Worm (Caenorhabditis elegans) whole organism, L4 larva: ENCODE data around the gene dnj-20.

ENCODE experiments used
- R02D3.7 ChIP-seq: fragments of 150-350 bp; sonication (generic microtip); optimal IDR thresholded peaks from 3 replicates; lab custom pipeline; 2014; ENCODE audit warnings: missing biosample characterization, missing genetic modification characterization
- arid-1 ChIP-seq: fragments of 200-800 bp; sonication (Bioruptor generic); conservative IDR thresholded peaks from 2 replicates; pipeline ENCODE4 v1.3.6; 2022; ENCODE audit warnings: missing genetic modification reagents, missing genetic modification characterization, missing compliant biosample characterization
- ces-1 ChIP-seq: fragments of 150-350 bp; sonication (generic microtip); optimal IDR thresholded peaks from 4 replicates; lab custom pipeline; 2014; ENCODE audit warnings: missing biosample characterization, missing genetic modification reagents, missing genetic modification characterization
- duxl-1 ChIP-seq: sonication (generic microtip); optimal IDR thresholded peaks from 2 replicates; lab custom pipeline; 2016; ENCODE audit warnings: mild to moderate bottlenecking, missing genetic modification characterization, moderate library complexity, missing compliant biosample characterization; ENCODE audit not compliant: poor library complexity
- jun-1 ChIP-seq: fragments of 150-350 bp; optimal IDR thresholded peaks from 2 replicates; lab custom pipeline; 2014; ENCODE audit warnings: missing biosample characterization, missing genetic modification reagents, missing genetic modification characterization
- lir-3 ChIP-seq: sonication (generic microtip); optimal IDR thresholded peaks from 2 replicates; lab custom pipeline; 2016; ENCODE audit warnings: mild to moderate bottlenecking, missing genetic modification characterization, missing compliant biosample characterization
- lsy-2 ChIP-seq, 2 experiments: fragments of 150-350 bp in 1 of 2; sonication (generic microtip) in 1 of 2; optimal IDR thresholded peaks; 2 replicates each; lab custom pipeline; 2014 to 2017; ENCODE audit warnings: missing biosample characterization in 2 of 2, missing genetic modification characterization in 2 of 2
- nhr-11 ChIP-seq: fragments of 150-350 bp; optimal IDR thresholded peaks from 2 replicates; lab custom pipeline; 2014; ENCODE audit warnings: missing biosample characterization, missing genetic modification characterization
- nhr-25 ChIP-seq: sonication (generic microtip); optimal IDR thresholded peaks from 2 replicates; lab custom pipeline; 2017; ENCODE audit warnings: missing genetic modification characterization, mild to moderate bottlenecking, missing compliant biosample characterization, antibody characterized with exemption, moderate library complexity, borderline replicate concordance; ENCODE audit not compliant: insufficient read depth
- nhr-77 ChIP-seq: fragments of 150-350 bp; optimal IDR thresholded peaks from 2 replicates; lab custom pipeline; 2014; ENCODE audit warnings: missing biosample characterization, missing genetic modification characterization
- skn-1 ChIP-seq: fragments of 150-350 bp; optimal IDR thresholded peaks from 2 replicates; lab custom pipeline; 2014; ENCODE audit warnings: missing biosample characterization, missing genetic modification characterization
- unc-62 ChIP-seq, 3 experiments: fragments of 150-350 bp in 1 of 3; sonication (generic microtip); optimal IDR thresholded peaks in 2 of 3; peaks in 1 of 3; 1 replicate in 1 of 3; 2 replicates in 2 of 3; lab custom pipeline; 2014 to 2017; ENCODE audit warnings: missing biosample characterization in 3 of 3, missing genetic modification characterization in 3 of 3, missing genetic modification reagents in 3 of 3, missing genotype in 1 of 3
- zfp-3 ChIP-seq: fragments of 200-800 bp; sonication (Bioruptor generic); conservative IDR thresholded peaks from 2 replicates; pipeline ENCODE4 v1.3.6; 2022; ENCODE audit warnings: missing genetic modification reagents, missing genetic modification characterization, missing compliant biosample characterization

- TF ChIP-seq nhr-25 (tag; lab: Kevin White, UChicago) (no peak), ces-1 (no peak), zfp-3 (no peak), duxl-1 (no peak), unc-62 (GFP tag; optimal IDR thresholded peaks at IDR 0.05 in 1 of 2; lab: Kevin White, UChicago) (no peak), unc-62 (tag; optimal IDR thresholded peaks at IDR 0.05; lab: Kevin White, UChicago) (no peak), R02D3.7 (tag; lab: Kevin White, UChicago) (no peak), skn-1 (tag; lab: Kevin White, UChicago) (no peak), lir-3 (tag; lab: Kevin White, UChicago) (no peak), nhr-77 (tag; lab: Kevin White, UChicago) (no peak), arid-1 (GFP tag; lab: Robert Waterston, UW) (no peak), nhr-11 (tag; lab: Kevin White, UChicago) (no peak), jun-1 (no peak), lsy-2 (tag; optimal IDR thresholded peaks at IDR 0.05; lab: Kevin White, UChicago) (no peak)
Measured at ce11 chrII:9655530-9656139, 31.7 kb upstream of the dnj-20 start, which contains the start of gene ZK1307.1.
